Fruit fly (Drosophila melanogaster) whole organism, embryonic: Measurements from ENCODE around the gene Pdfr.

Experiments used
- Atf-2 ChIP-seq: fragments of 200-800 bp; sonication (Bioruptor generic); optimal IDR thresholded peaks from 2 replicates; lab custom pipeline; 2016; ENCODE audit warnings: missing biosample characterization, missing genetic modification characterization
- Atf3 ChIP-seq: fragments of 200-800 bp; sonication (Bioruptor generic); optimal IDR thresholded peaks from 3 replicates; lab custom pipeline; 2016; ENCODE audit warnings: missing biosample characterization, missing genetic modification characterization
- Bgb ChIP-seq: fragments of 200-800 bp; sonication (Bioruptor generic); IDR thresholded peaks from 2 replicates; pipeline ENCODE4 v1.3.6; 2022; ENCODE audit warnings: missing biosample characterization, missing genetic modification characterization; ENCODE audit not compliant: partially characterized antibody
- Blimp-1 ChIP-seq: fragments of 200-800 bp; sonication (Bioruptor generic); optimal IDR thresholded peaks from 3 replicates; lab custom pipeline; 2018; ENCODE audit warnings: missing biosample characterization, missing genetic modification characterization, mild to moderate bottlenecking, moderate library complexity, missing genetic modification reagents
- CG11456 ChIP-seq: fragments of 200-800 bp; sonication (Bioruptor generic); IDR thresholded peaks from 3 replicates; pipeline ENCODE4 v1.3.6; 2022; ENCODE audit warnings: missing biosample characterization, missing genetic modification characterization
- CG12155 ChIP-seq: fragments of 200-800 bp; sonication (Bioruptor generic); optimal IDR thresholded peaks from 3 replicates; lab custom pipeline; 2016; ENCODE audit warnings: missing biosample characterization, missing genetic modification characterization
- CG13123 ChIP-seq: fragments of 200-800 bp; sonication (Bioruptor generic); optimal IDR thresholded peaks from 2 replicates; lab custom pipeline; 2016; ENCODE audit warnings: missing biosample characterization, missing genetic modification characterization
- CG13775 ChIP-seq: fragments of 200-800 bp; sonication (Bioruptor generic); optimal IDR thresholded peaks from 3 replicates; lab custom pipeline; 2017; ENCODE audit warnings: missing biosample characterization, mild to moderate bottlenecking, missing genetic modification characterization
- CG14014 ChIP-seq: fragments of 200-800 bp; sonication (Bioruptor generic); IDR thresholded peaks from 2 replicates; pipeline ENCODE4 v1.3.6; 2022; ENCODE audit warnings: missing biosample characterization, missing genetic modification characterization
- CG15073 ChIP-seq: fragments of 200-800 bp; sonication (Bioruptor generic); optimal IDR thresholded peaks from 2 replicates; lab custom pipeline; 2016; ENCODE audit warnings: missing biosample characterization, missing genetic modification characterization
- CG1529 ChIP-seq: fragments of 200-800 bp; sonication (Bioruptor generic); optimal IDR thresholded peaks from 3 replicates; lab custom pipeline; 2018; ENCODE audit warnings: missing biosample characterization, missing genetic modification characterization
- CG1602 ChIP-seq: fragments of 200-800 bp; sonication (Bioruptor generic); optimal IDR thresholded peaks from 3 replicates; lab custom pipeline; 2016; ENCODE audit warnings: missing biosample characterization, missing genetic modification characterization
- CG16863 ChIP-seq: fragments of 200-800 bp; sonication (Bioruptor generic); optimal IDR thresholded peaks from 3 replicates; lab custom pipeline; 2016; ENCODE audit warnings: missing biosample characterization, missing genetic modification characterization
- CG17328 ChIP-seq: fragments of 200-800 bp; sonication (Bioruptor generic); IDR thresholded peaks from 2 replicates; pipeline ENCODE4 v1.3.6; 2022; ENCODE audit warnings: missing biosample characterization, missing genetic modification characterization
- CG17359 ChIP-seq: fragments of 200-800 bp; sonication (Bioruptor generic); optimal IDR thresholded peaks from 3 replicates; lab custom pipeline; 2018; ENCODE audit warnings: missing biosample characterization, mild to moderate bottlenecking, missing genetic modification characterization, moderate library complexity
- CG1792 ChIP-seq: fragments of 200-800 bp; sonication (Bioruptor generic); optimal IDR thresholded peaks from 2 replicates; lab custom pipeline; 2016; ENCODE audit warnings: missing biosample characterization, missing genetic modification characterization
- CG34422 ChIP-seq: fragments of 200-800 bp; sonication (Bioruptor generic); IDR thresholded peaks from 3 replicates; pipeline ENCODE4 v1.3.6; 2022; ENCODE audit warnings: missing biosample characterization, missing genetic modification characterization
- CG3995 ChIP-seq: fragments of 200-800 bp; sonication (Bioruptor generic); optimal IDR thresholded peaks from 3 replicates; lab custom pipeline; 2016; ENCODE audit warnings: missing biosample characterization, missing genetic modification characterization
- CG9876 ChIP-seq: fragments of 200-800 bp; sonication (Bioruptor generic); optimal IDR thresholded peaks from 2 replicates; lab custom pipeline; 2016; ENCODE audit warnings: missing biosample characterization, missing genetic modification characterization
- D ChIP-seq, 2 experiments: fragments of 200-800 bp in 1 of 2; fragments of >200 bp in 1 of 2; sonication (Bioruptor generic) in 1 of 2; optimal IDR thresholded peaks; 2 replicates in 1 of 2; 3 replicates in 1 of 2; lab custom pipeline; 2017; ENCODE audit warnings: mild to moderate bottlenecking in 1 of 2, missing biosample characterization in 1 of 2, missing genetic modification characterization in 1 of 2, missing genetic modification reagents in 1 of 2
- Deaf1 ChIP-seq: fragments of 200-800 bp; optimal IDR thresholded peaks from 3 replicates; lab custom pipeline; 2019; ENCODE audit warnings: missing biosample characterization, mild to moderate bottlenecking, missing genetic modification characterization, moderate library complexity
- Dek ChIP-seq: fragments of 200-800 bp; sonication (Bioruptor generic); optimal IDR thresholded peaks from 3 replicates; lab custom pipeline; 2019; ENCODE audit warnings: missing biosample characterization, mild to moderate bottlenecking, missing genetic modification characterization, moderate library complexity
- Dp ChIP-seq: fragments of 200-800 bp; sonication (Bioruptor generic); optimal IDR thresholded peaks from 2 replicates; lab custom pipeline; 2018; ENCODE audit warnings: missing biosample characterization, mild to moderate bottlenecking, missing genetic modification characterization, moderate library complexity
- Fer3 ChIP-seq: fragments of 200-800 bp; sonication (Bioruptor generic); optimal IDR thresholded peaks from 2 replicates; lab custom pipeline; 2018; ENCODE audit warnings: missing biosample characterization, mild to moderate bottlenecking, missing genetic modification characterization, moderate library complexity
- NK7.1 ChIP-seq: fragments of 200-800 bp; sonication (Bioruptor generic); optimal IDR thresholded peaks from 3 replicates; lab custom pipeline; 2016; ENCODE audit warnings: missing biosample characterization, missing genetic modification characterization
- Pdp1 ChIP-seq, 2 experiments: fragments of 200-800 bp; sonication (Bioruptor generic); optimal IDR thresholded peaks; 3 replicates each; lab custom pipeline; 2016; ENCODE audit warnings: missing biosample characterization in 2 of 2, missing genetic modification characterization in 2 of 2, mild to moderate bottlenecking in 1 of 2, moderate library complexity in 1 of 2
- Ravus ChIP-seq: fragments of 200-800 bp; sonication (Bioruptor generic); IDR thresholded peaks from 2 replicates; pipeline ENCODE4 v1.3.6; 2022; ENCODE audit warnings: missing biosample characterization, missing genetic modification characterization
- Rx ChIP-seq: fragments of 200-800 bp; sonication (Bioruptor generic); IDR thresholded peaks from 2 replicates; pipeline ENCODE4 v1.3.6; 2022; ENCODE audit warnings: missing biosample characterization, missing genetic modification characterization
- Sox100B ChIP-seq: fragments of 200-800 bp; sonication (Bioruptor generic); optimal IDR thresholded peaks from 3 replicates; lab custom pipeline; 2018; ENCODE audit warnings: missing biosample characterization, mild to moderate bottlenecking, missing genetic modification characterization
- Sry-δ ChIP-seq: fragments of 200-800 bp; sonication (Bioruptor generic); optimal IDR thresholded peaks from 2 replicates; lab custom pipeline; 2016; ENCODE audit warnings: missing biosample characterization, missing genetic modification characterization
- Tbp ChIP-seq: fragments of >200 bp; optimal IDR thresholded peaks from 2 replicates; lab custom pipeline; 2018; ENCODE audit warnings: missing biosample characterization, missing genetic modification characterization
- aop ChIP-seq: fragments of 200-800 bp; sonication (Bioruptor generic); IDR thresholded peaks from 2 replicates; pipeline ENCODE4 v1.3.6; 2022; ENCODE audit warnings: missing biosample characterization, missing genetic modification characterization
- ara ChIP-seq: fragments of 200-800 bp; sonication (Bioruptor generic); IDR thresholded peaks from 2 replicates; pipeline ENCODE4 v1.3.6; 2022; ENCODE audit warnings: missing biosample characterization, missing genetic modification characterization
- cas ChIP-seq: fragments of 200-800 bp; sonication (Bioruptor generic); IDR thresholded peaks from 2 replicates; pipeline ENCODE4 v1.3.6; 2022; ENCODE audit warnings: missing biosample characterization, missing genetic modification characterization
- chif ChIP-seq, 2 experiments: fragments of 200-800 bp; sonication (Bioruptor generic); optimal IDR thresholded peaks; 3 replicates each; lab custom pipeline; 2016; ENCODE audit warnings: missing biosample characterization in 2 of 2, missing genetic modification characterization in 2 of 2
- croc ChIP-seq: fragments of 200-800 bp; sonication (Bioruptor generic); conservative IDR thresholded peaks from 3 replicates; pipeline ENCODE4 v1.3.6; 2022; ENCODE audit warnings: missing biosample characterization, missing genetic modification characterization
- dysf ChIP-seq: fragments of 200-800 bp; sonication (Bioruptor generic); IDR thresholded peaks from 3 replicates; pipeline ENCODE4 v1.3.6; 2022; ENCODE audit warnings: missing biosample characterization, missing genetic modification characterization
- gce ChIP-seq: fragments of 200-800 bp; sonication (Bioruptor generic); IDR thresholded peaks from 3 replicates; pipeline ENCODE4 v1.3.6; 2022; ENCODE audit warnings: missing biosample characterization, missing genetic modification characterization
- gem ChIP-seq: fragments of 200-800 bp; sonication (Bioruptor generic); optimal IDR thresholded peaks from 2 replicates; lab custom pipeline; 2019; ENCODE audit warnings: missing biosample characterization, mild to moderate bottlenecking, missing genetic modification characterization, moderate library complexity
- gfzf ChIP-seq: fragments of 200-800 bp; sonication (Bioruptor generic); optimal IDR thresholded peaks from 2 replicates; lab custom pipeline; 2016; ENCODE audit warnings: missing biosample characterization, mild to moderate bottlenecking, missing genetic modification characterization, moderate library complexity
- gsb ChIP-seq: fragments of 200-800 bp; sonication (Bioruptor generic); IDR thresholded peaks from 2 replicates; pipeline ENCODE4 v1.3.6; 2022; ENCODE audit warnings: missing biosample characterization, missing genetic modification characterization
- mirr ChIP-seq: fragments of 200-800 bp; sonication (Bioruptor generic); optimal IDR thresholded peaks from 3 replicates; lab custom pipeline; 2018; ENCODE audit warnings: missing biosample characterization, mild to moderate bottlenecking, missing genetic modification characterization
- oc ChIP-seq: fragments of 200-800 bp; sonication (Bioruptor generic); optimal IDR thresholded peaks from 2 replicates; lab custom pipeline; 2018; ENCODE audit warnings: missing biosample characterization, mild to moderate bottlenecking, missing genetic modification characterization, moderate library complexity
- otp ChIP-seq: fragments of 200-800 bp; sonication (Bioruptor generic); IDR thresholded peaks from 3 replicates; pipeline ENCODE4, ENCODE4 v1.3.6; 2022; ENCODE audit warnings: missing biosample characterization, missing genetic modification characterization
- prd ChIP-seq, 3 experiments: fragments of >200 bp in 2 of 3; fragments of 200-800 bp in 1 of 3; sonication (Bioruptor generic) in 1 of 3; optimal IDR thresholded peaks in 2 of 3; IDR thresholded peaks in 1 of 3; 2 replicates in 2 of 3; 3 replicates in 1 of 3; pipeline versions ENCODE4 v1.3.6 to Lab custom; 2017 to 2022; ENCODE audit warnings: missing biosample characterization in 1 of 3, missing genetic modification characterization in 1 of 3
- pros ChIP-seq: fragments of 200-800 bp; sonication (Bioruptor generic); optimal IDR thresholded peaks from 3 replicates; lab custom pipeline; 2019; ENCODE audit warnings: missing biosample characterization, mild to moderate bottlenecking, missing genetic modification characterization, moderate library complexity
- ttk ChIP-seq: fragments of 200-800 bp; sonication (Bioruptor generic); IDR thresholded peaks from 2 replicates; pipeline ENCODE4 v2.1.2; 2022; ENCODE audit warnings: missing biosample characterization, missing genetic modification characterization
- twi ChIP-seq: fragments of 200-800 bp; optimal IDR thresholded peaks from 2 replicates; lab custom pipeline; 2019; ENCODE audit warnings: missing biosample characterization, mild to moderate bottlenecking, missing genetic modification characterization, moderate library complexity
- tx ChIP-seq: fragments of 200-800 bp; sonication (Bioruptor generic); optimal IDR thresholded peaks from 2 replicates; lab custom pipeline; 2016; ENCODE audit warnings: missing biosample characterization, missing genetic modification characterization
- vvl ChIP-seq: fragments of 200-800 bp; sonication (Bioruptor generic); IDR thresholded peaks from 2 replicates; pipeline ENCODE4 v1.3.6; 2022; ENCODE audit warnings: missing biosample characterization, missing genetic modification characterization
- yki ChIP-seq: fragments of >200 bp; optimal IDR thresholded peaks from 3 replicates; lab custom pipeline; 2018

The Pdfr gene

dm6 chrX:2536136-2536535 lies 15.9 kb upstream of the Pdfr start (continued):
- TF ChIP-seq chif (GFP tag; optimal IDR thresholded peaks at IDR 0.05; lab: Kevin White, UChicago) = peak in 1 of 2 experiments; percentile 32
- TF ChIP-seq CG3995 (GFP tag; lab: Kevin White, UChicago) = no peak
- no peak for TF ChIP-seq pros (GFP tag; lab: Kevin White, UChicago)
- TF ChIP-seq CG17328 (GFP tag; lab: Robert Waterston, UW) = peak; percentile 58
- TF ChIP-seq Rx = no peak
- no peak for TF ChIP-seq cas (GFP tag; lab: Robert Waterston, UW)
- TF ChIP-seq CG14014 (GFP tag; lab: Robert Waterston, UW) = peak; percentile 46; the same call in 1 of the 2 replicates
- TF ChIP-seq Fer3 (tag; lab: Kevin White, UChicago) = no peak
- TF ChIP-seq Dp (GFP tag; lab: Kevin White, UChicago) = no peak
- TF ChIP-seq gsb (GFP tag; lab: Robert Waterston, UW) = no peak
- TF ChIP-seq Deaf1 (tag; lab: Kevin White, UChicago) = no peak
- TF ChIP-seq Atf-2 (GFP tag; lab: Kevin White, UChicago) = no peak
- TF ChIP-seq NK7.1 (GFP tag; lab: Kevin White, UChicago) = no peak
- no peak for TF ChIP-seq CG1792 (GFP tag; lab: Kevin White, UChicago)
- peak; percentile 5 for TF ChIP-seq Atf3
- TF ChIP-seq vvl (GFP tag; lab: Robert Waterston, UW) = peak; percentile 63
- TF ChIP-seq Blimp-1 (GFP tag; lab: Kevin White, UChicago) = peak; percentile 18
- TF ChIP-seq CG13123 = no peak
- peak; percentile 1 to 2 for TF ChIP-seq Pdp1 (GFP tag; optimal IDR thresholded peaks at IDR 0.05; lab: Kevin White, UChicago)
- TF ChIP-seq prd (optimal IDR thresholded peaks at IDR 0.05; lab: Kevin White, UChicago) = no peak
- TF ChIP-seq prd (GFP tag; IDR thresholded peaks at IDR 0.05; lab: Robert Waterston, UW) = peak; percentile 77
- 0 out of 2 replicates have a peak, but pooled peaks have one; percentile 17 for TF ChIP-seq aop (GFP tag; lab: Robert Waterston, UW)
- TF ChIP-seq croc = peak; percentile 37; the same call in 2 of the 3 replicates
- TF ChIP-seq CG15073 (GFP tag; lab: Kevin White, UChicago) = no peak
- peak; percentile 61; the same call in 1 of the 3 replicates for TF ChIP-seq CG11456 (GFP tag; lab: Robert Waterston, UW)
- TF ChIP-seq twi (tag; lab: Kevin White, UChicago) = peak; percentile 10
- TF ChIP-seq yki (lab: Kevin White, UChicago) = no peak
- no peak for TF ChIP-seq gfzf (GFP tag; lab: Kevin White, UChicago)
- peak; percentile 4 for TF ChIP-seq CG1529 (GFP tag; lab: Kevin White, UChicago)
- TF ChIP-seq oc (tag; lab: Kevin White, UChicago) = peak; percentile 3
- TF ChIP-seq tx (GFP tag; lab: Kevin White, UChicago) = peak; percentile 11
- TF ChIP-seq Dek (tag; lab: Kevin White, UChicago) = no peak
- peak; percentile 69 for TF ChIP-seq dysf (GFP tag; lab: Robert Waterston, UW)
- TF ChIP-seq otp (GFP tag; lab: Robert Waterston, UW) = 0 out of 3 replicates have a peak, but pooled peaks have one; percentile 47
- TF ChIP-seq CG9876 (GFP tag; lab: Kevin White, UChicago) = no peak
- peak; percentile 36 for TF ChIP-seq CG1602
- no peak for TF ChIP-seq D (optimal IDR thresholded peaks at IDR 0.05; lab: Kevin White, UChicago)
- TF ChIP-seq D (GFP tag; optimal IDR thresholded peaks at IDR 0.05; lab: Kevin White, UChicago) = no peak
- no peak for TF ChIP-seq mirr (GFP tag; lab: Kevin White, UChicago)
- TF ChIP-seq CG13775 = no peak
- TF ChIP-seq CG17359 (tag; lab: Kevin White, UChicago) = peak; percentile 11
- TF ChIP-seq ttk (GFP tag; lab: Robert Waterston, UW) = peak; percentile 33; the same call in 1 of the 2 replicates
- peak; percentile 13 for TF ChIP-seq CG12155 (GFP tag; lab: Kevin White, UChicago)
- TF ChIP-seq CG16863 (GFP tag; lab: Kevin White, UChicago) = no peak
- TF ChIP-seq ara (GFP tag; lab: Robert Waterston, UW) = 0 out of 2 replicates have a peak, but pooled peaks have one; percentile 8
- no peak for TF ChIP-seq Tbp (GFP tag; lab: Kevin White, UChicago)
- no peak for TF ChIP-seq Sry-δ
- TF ChIP-seq CG34422 (GFP tag; lab: Robert Waterston, UW) = no peak
- no peak for TF ChIP-seq Ravus (GFP tag; lab: Robert Waterston, UW)
- TF ChIP-seq gem (tag; lab: Kevin White, UChicago) = peak; percentile 64
- TF ChIP-seq Bgb (GFP tag; lab: Robert Waterston, UW) = no peak
- no peak for TF ChIP-seq Sox100B (GFP tag; lab: Kevin White, UChicago)
- no peak for TF ChIP-seq gce (GFP tag; lab: Robert Waterston, UW)
